Fruit fly (Drosophila melanogaster) whole organism, adult: ENCODE measurements around the gene CG31678.

Experiments
- CG11617 ChIP-seq: fragments of 200-800 bp; sonication (Bioruptor generic); optimal IDR thresholded peaks from 2 replicates; lab custom pipeline; 2017; ENCODE audit warnings: mild to moderate bottlenecking, missing biosample characterization, missing genetic modification reagents, missing genetic modification characterization
- CG12768 ChIP-seq: fragments of 200-800 bp; sonication (Bioruptor generic); optimal IDR thresholded peaks from 2 replicates; lab custom pipeline; 2017; ENCODE audit warnings: missing biosample characterization, missing genetic modification characterization, mild to moderate bottlenecking, moderate library complexity, missing genetic modification reagents
- CG14711 ChIP-seq: fragments of 200-800 bp; sonication (Bioruptor generic); optimal IDR thresholded peaks from 2 replicates; lab custom pipeline; 2018; ENCODE audit warnings: missing biosample characterization, mild to moderate bottlenecking, missing genetic modification characterization, moderate library complexity
- CG1620 ChIP-seq: fragments of 200-800 bp; sonication (Bioruptor generic); optimal IDR thresholded peaks from 2 replicates; lab custom pipeline; 2016; ENCODE audit warnings: missing biosample characterization, missing genetic modification characterization
- CG33017 ChIP-seq: fragments of 200-800 bp; sonication (Bioruptor generic); optimal IDR thresholded peaks from 2 replicates; lab custom pipeline; 2018; ENCODE audit warnings: missing biosample characterization, mild to moderate bottlenecking, missing genetic modification characterization, moderate library complexity
- CG5204 ChIP-seq: fragments of 200-800 bp; sonication (Bioruptor generic); optimal IDR thresholded peaks from 2 replicates; lab custom pipeline; 2016; ENCODE audit warnings: missing biosample characterization, missing genetic modification characterization
- CG7045 ChIP-seq: fragments of 200-800 bp; sonication (Bioruptor generic); optimal IDR thresholded peaks from 2 replicates; lab custom pipeline; 2017; ENCODE audit warnings: missing biosample characterization, mild to moderate bottlenecking, missing genetic modification characterization
- CG7101 ChIP-seq: fragments of 200-800 bp; sonication (Bioruptor generic); optimal IDR thresholded peaks from 2 replicates; lab custom pipeline; 2018; ENCODE audit warnings: missing biosample characterization, mild to moderate bottlenecking, missing genetic modification characterization, moderate library complexity
- Clk ChIP-seq: fragments of 200-800 bp; sonication (Bioruptor generic); optimal IDR thresholded peaks from 2 replicates; lab custom pipeline; 2017; ENCODE audit warnings: missing biosample characterization, missing genetic modification characterization
- Crg-1 ChIP-seq: fragments of 200-800 bp; sonication (Bioruptor generic); optimal IDR thresholded peaks from 2 replicates; lab custom pipeline; 2016; ENCODE audit warnings: missing biosample characterization, missing genetic modification characterization
- Hr96 ChIP-seq: fragments of 200-800 bp; sonication (Bioruptor generic); optimal IDR thresholded peaks from 2 replicates; lab custom pipeline; 2016; ENCODE audit warnings: missing biosample characterization, missing genetic modification characterization
- Mnt ChIP-seq: fragments of 200-800 bp; sonication (Bioruptor generic); optimal IDR thresholded peaks from 2 replicates; lab custom pipeline; 2016; ENCODE audit warnings: missing biosample characterization, mild to moderate bottlenecking, missing genetic modification characterization
- bab1 ChIP-seq: fragments of 200-800 bp; sonication (Bioruptor generic); optimal IDR thresholded peaks from 3 replicates; lab custom pipeline; 2019; ENCODE audit warnings: missing biosample characterization, mild to moderate bottlenecking, missing genetic modification characterization, moderate library complexity
- cic ChIP-seq: fragments of 200-800 bp; sonication (Bioruptor generic); optimal IDR thresholded peaks from 2 replicates; lab custom pipeline; 2017; ENCODE audit warnings: missing biosample characterization, mild to moderate bottlenecking, missing genetic modification characterization, moderate library complexity
- cnc ChIP-seq, 2 experiments: fragments of >200 bp; optimal IDR thresholded peaks; 2 replicates each; lab custom pipeline; 2017
- kay ChIP-seq: fragments of 200-800 bp; sonication (Bioruptor generic); peaks from one replicate; lab custom pipeline; 2016; ENCODE audit warnings: missing biosample characterization, missing genetic modification characterization, borderline replicate concordance
- ovo ChIP-seq: fragments of 200-800 bp; sonication (Bioruptor generic); optimal IDR thresholded peaks from 2 replicates; lab custom pipeline; 2016; ENCODE audit warnings: missing biosample characterization, missing genetic modification characterization
- pad ChIP-seq: fragments of 200-800 bp; sonication (Bioruptor generic); optimal IDR thresholded peaks from 3 replicates; lab custom pipeline; 2017; ENCODE audit warnings: missing biosample characterization, missing genetic modification characterization, mild to moderate bottlenecking, moderate library complexity, missing genetic modification reagents
- tj ChIP-seq: fragments of 200-800 bp; sonication (Bioruptor generic); optimal IDR thresholded peaks from 3 replicates; lab custom pipeline; 2017; ENCODE audit warnings: missing biosample characterization, mild to moderate bottlenecking, missing genetic modification characterization, moderate library complexity
- toe ChIP-seq: fragments of 200-800 bp; sonication (Bioruptor generic); optimal IDR thresholded peaks from 2 replicates; lab custom pipeline; 2016; ENCODE audit warnings: missing biosample characterization, missing genetic modification characterization

CG31678 gene

DNA sequence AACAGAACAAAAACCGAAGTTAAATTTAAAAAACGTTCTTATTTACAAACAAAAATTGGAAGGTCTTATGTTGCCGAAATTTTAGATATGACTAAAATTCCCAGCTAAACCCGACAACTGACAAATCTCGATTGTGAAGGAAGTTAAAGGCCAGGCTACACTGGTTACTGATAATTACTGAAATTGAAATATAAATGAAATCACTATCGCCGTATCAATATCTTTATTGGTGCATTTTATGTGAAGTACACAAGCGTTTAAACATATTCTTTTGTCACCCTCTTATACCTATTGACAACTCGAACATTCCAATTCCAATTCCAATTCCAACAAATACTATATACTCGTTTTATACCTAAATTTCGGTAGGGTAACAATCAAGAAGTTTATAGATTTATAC lies 32.6 kb downstream of the CG31678 start, which contains the start of gene CG17470:
TSS of gene CG17470 (minus strand) at position 101 of the 400 bp plus-strand sequence.
- TF ChIP-seq Hr96 (GFP tag; lab: Kevin White, UChicago) (no peak), CG5204 (GFP tag; lab: Kevin White, UChicago) (no peak), cnc (optimal IDR thresholded peaks at IDR 0.05; lab: Kevin White, UChicago) (no peak), CG7045 (GFP tag; lab: Kevin White, UChicago) (no peak), CG33017 (no peak), CG7101 (tag; lab: Kevin White, UChicago) (no peak), pad (no peak), ovo (GFP tag; lab: Kevin White, UChicago) (no peak), Crg-1 (GFP tag; lab: Kevin White, UChicago) (no peak), CG1620 (no peak), Mnt (GFP tag; lab: Kevin White, UChicago) (no peak), kay (GFP tag; lab: Kevin White, UChicago) (no peak), tj (no peak), bab1 (no peak), CG11617 (GFP tag; lab: Kevin White, UChicago) (no peak), Clk (GFP tag; lab: Kevin White, UChicago) (no peak), CG12768 (GFP tag; lab: Kevin White, UChicago) (no peak), cic (GFP tag; lab: Kevin White, UChicago) (no peak)

DNA sequence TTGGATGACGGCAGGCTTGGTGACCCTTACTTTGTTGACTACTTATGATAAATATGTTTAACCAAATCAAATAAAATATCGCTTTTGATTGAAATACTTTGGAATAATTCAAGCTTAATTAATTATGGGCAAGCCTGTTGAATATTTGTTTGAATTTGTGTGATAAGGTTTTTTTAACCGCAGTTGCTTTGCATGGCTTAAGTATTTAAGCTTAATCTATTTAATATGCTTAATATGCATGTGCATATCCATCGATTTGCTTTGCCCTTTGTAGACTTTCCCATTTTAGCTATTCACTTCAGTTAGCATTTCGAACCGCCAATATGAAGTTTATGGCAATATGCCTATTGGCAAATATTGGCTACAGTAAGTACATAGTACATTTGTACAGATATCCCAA lies 35.1 kb downstream of the CG31678 start, which contains the start of gene Sfp38D:
TSS of gene Sfp38D (plus strand) at position 301 of the 400 bp plus-strand sequence.
- no peak for TF ChIP-seq Mnt (GFP tag; lab: Kevin White, UChicago)
- no peak for TF ChIP-seq CG11617 (GFP tag; lab: Kevin White, UChicago)
- no peak for TF ChIP-seq kay (GFP tag; lab: Kevin White, UChicago)
- TF ChIP-seq cnc (optimal IDR thresholded peaks at IDR 0.05; lab: Kevin White, UChicago): no peak
- TF ChIP-seq ovo (GFP tag; lab: Kevin White, UChicago): no peak
- TF ChIP-seq cic (GFP tag; lab: Kevin White, UChicago): no peak

DNA sequence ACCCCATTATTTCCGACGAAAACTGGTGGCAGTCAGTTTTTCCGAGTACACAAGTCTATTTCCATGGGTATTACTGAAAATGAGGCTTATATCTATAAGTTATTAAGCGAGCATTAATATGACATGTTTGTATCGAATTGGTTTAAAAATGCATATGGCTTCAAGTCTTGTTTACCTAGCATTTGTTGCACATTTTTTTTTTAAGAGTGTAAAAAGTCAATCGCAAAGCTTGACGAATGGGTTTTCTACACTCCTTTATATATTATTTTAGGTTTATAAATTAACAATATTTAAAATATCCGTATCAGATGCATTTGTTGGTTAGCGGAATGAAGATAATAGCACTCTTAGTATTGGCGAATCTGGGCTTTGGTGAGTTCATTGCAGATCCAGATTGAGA lies 35.9 kb downstream of the CG31678 start, which contains the start of gene CG31680:
TSS of gene CG31680 (plus strand) at position 301 of the 400 bp plus-strand sequence.
- TF ChIP-seq Crg-1 (GFP tag; lab: Kevin White, UChicago) (no peak), CG11617 (GFP tag; lab: Kevin White, UChicago) (no peak), tj (no peak), bab1 (no peak), CG12768 (GFP tag; lab: Kevin White, UChicago) (no peak), ovo (GFP tag; lab: Kevin White, UChicago) (no peak), cnc (optimal IDR thresholded peaks at IDR 0.05; lab: Kevin White, UChicago) (no peak), pad (no peak), CG33017 (no peak), toe (GFP tag; lab: Kevin White, UChicago) (no peak), CG14711 (tag; lab: Kevin White, UChicago) (no peak), CG5204 (GFP tag; lab: Kevin White, UChicago) (no peak), Hr96 (GFP tag; lab: Kevin White, UChicago) (no peak), kay (GFP tag; lab: Kevin White, UChicago) (no peak), cic (GFP tag; lab: Kevin White, UChicago) (no peak), Clk (GFP tag; lab: Kevin White, UChicago) (no peak), CG7045 (GFP tag; lab: Kevin White, UChicago) (no peak)

DNA sequence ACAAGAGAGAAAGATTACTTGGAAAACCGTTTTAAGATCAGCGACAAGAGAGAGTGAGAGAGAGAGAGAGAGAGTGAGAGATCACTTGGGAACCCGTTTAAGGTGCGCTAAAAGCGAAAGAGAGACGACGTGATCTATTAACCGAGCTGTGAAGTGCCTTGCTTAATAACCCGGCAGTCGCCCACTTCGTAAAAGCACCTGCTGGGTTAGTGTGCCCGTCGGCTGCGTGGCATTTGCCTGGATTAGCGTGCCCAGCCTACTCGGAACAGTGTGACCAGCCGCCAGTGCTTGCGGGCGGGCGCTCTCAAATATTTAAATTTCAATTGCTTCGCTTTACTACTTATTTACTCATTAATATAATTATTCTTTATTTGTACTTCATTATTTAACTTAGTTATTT lies 37.3 kb downstream of the CG31678 start:
- TF ChIP-seq CG14711 (tag; lab: Kevin White, UChicago) (no peak), CG5204 (GFP tag; lab: Kevin White, UChicago) (no peak), CG1620 (no peak), Hr96 (GFP tag; lab: Kevin White, UChicago) (no peak), Clk (GFP tag; lab: Kevin White, UChicago) (no peak), Mnt (GFP tag; lab: Kevin White, UChicago) (no peak), tj (no peak), bab1 (no peak), CG12768 (GFP tag; lab: Kevin White, UChicago) (no peak), pad (no peak), Crg-1 (GFP tag; lab: Kevin White, UChicago) (no peak), CG33017 (no peak), CG7045 (GFP tag; lab: Kevin White, UChicago) (no peak), CG11617 (GFP tag; lab: Kevin White, UChicago) (no peak), ovo (GFP tag; lab: Kevin White, UChicago) (no peak), kay (GFP tag; lab: Kevin White, UChicago) (no peak), CG7101 (tag; lab: Kevin White, UChicago) (no peak), cnc (optimal IDR thresholded peaks at IDR 0.05; lab: Kevin White, UChicago) (no peak), toe (GFP tag; lab: Kevin White, UChicago) (no peak)

DNA sequence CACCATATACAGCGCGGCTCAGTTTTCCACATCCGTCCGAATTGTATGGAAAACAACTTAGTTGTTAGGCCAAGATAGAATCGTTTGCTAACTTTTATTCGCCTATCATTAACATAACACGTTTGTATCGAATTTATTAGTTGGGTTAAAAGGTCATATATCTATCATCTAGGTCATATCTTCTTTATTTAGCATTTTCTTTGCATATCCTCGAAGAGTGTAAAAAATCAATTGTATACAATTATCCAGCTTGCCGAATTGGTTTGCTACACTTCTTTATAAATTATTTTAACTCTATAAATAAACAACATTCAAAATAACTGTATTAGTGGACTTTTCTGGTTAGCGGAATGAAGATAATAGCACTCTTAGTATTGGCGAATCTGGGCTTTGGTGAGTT lies 41.5 kb downstream of the CG31678 start, which contains the start of gene CG17472:
TSS of gene CG17472 (plus strand) at position 301 of the 400 bp plus-strand sequence.
- TF ChIP-seq cnc (optimal IDR thresholded peaks at IDR 0.05; lab: Kevin White, UChicago): no peak
- TF ChIP-seq CG7101 (tag; lab: Kevin White, UChicago): no peak
- TF ChIP-seq CG14711 (tag; lab: Kevin White, UChicago): no peak
- TF ChIP-seq CG33017: no peak
- TF ChIP-seq Crg-1 (GFP tag; lab: Kevin White, UChicago): no peak
- TF ChIP-seq pad: no peak
- TF ChIP-seq toe (GFP tag; lab: Kevin White, UChicago): no peak
- no peak for TF ChIP-seq CG1620
- no peak for TF ChIP-seq tj
- no peak for TF ChIP-seq CG5204 (GFP tag; lab: Kevin White, UChicago)
- TF ChIP-seq CG12768 (GFP tag; lab: Kevin White, UChicago): no peak
- no peak for TF ChIP-seq ovo (GFP tag; lab: Kevin White, UChicago)

DNA sequence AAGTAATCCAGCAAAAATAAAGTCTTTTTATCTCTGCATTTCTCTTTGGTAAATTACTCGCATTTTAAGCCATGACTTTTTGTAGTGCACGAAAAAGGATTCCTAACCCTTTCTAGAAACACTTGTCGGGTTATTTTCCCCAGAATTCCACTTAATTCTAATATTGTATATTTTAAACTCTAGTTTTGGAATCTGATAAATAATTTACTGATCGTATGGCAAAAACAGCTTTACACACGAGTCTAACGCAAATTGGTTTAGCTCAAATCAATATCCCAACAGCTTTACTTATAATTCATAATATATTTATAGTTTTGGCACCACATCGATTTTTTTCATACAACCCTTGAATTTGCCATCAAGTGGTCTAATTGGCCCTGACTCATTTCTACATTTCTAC lies 61.5 kb downstream of the CG31678 start, which contains the start of gene CG15475:
TSS of gene CG15475 (plus strand) at position 301 of the 400 bp plus-strand sequence.
- TF ChIP-seq Crg-1 (GFP tag; lab: Kevin White, UChicago): no peak
- TF ChIP-seq Mnt (GFP tag; lab: Kevin White, UChicago): no peak
- TF ChIP-seq cnc (optimal IDR thresholded peaks at IDR 0.05; lab: Kevin White, UChicago): no peak
- no peak for TF ChIP-seq cic (GFP tag; lab: Kevin White, UChicago)
- no peak for TF ChIP-seq bab1
- TF ChIP-seq ovo (GFP tag; lab: Kevin White, UChicago): no peak
